Worm (Caenorhabditis elegans): ENCODE results near the gene hadb-1.

DNA sequence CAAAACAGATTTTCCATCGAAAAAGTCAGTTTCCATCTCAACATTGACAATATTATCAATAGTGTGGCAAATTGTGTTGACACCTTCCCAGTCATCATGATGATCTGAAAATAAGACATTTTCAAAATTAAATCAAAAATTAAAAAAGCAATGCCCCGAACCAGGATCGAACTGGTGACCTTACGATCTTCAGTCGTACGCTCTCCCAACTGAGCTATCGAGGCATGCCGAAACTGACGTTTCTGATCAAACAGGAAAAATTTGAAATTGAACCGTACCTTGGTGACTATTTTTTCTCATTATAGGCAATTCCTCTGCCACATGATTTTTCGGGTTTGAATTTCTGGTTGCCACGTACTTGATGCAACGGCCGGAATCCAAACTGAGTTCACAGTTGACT lies 34.8 kb downstream of the hadb-1 start:
- no peak for TF ChIP-seq pag-3 (tag; optimal IDR thresholded peaks at IDR 0.05; ENCODE audit: borderline replicate concordance)
- TF ChIP-seq fkh-10 (GFP tag; optimal IDR thresholded peaks at IDR 0.05): no peak
- no peak for TF ChIP-seq nhr-11 (tag; optimal IDR thresholded peaks at IDR 0.05)
- no peak for TF ChIP-seq pha-4 (tag; optimal IDR thresholded peaks at IDR 0.05)
- no peak for TF ChIP-seq ceh-19 (GFP tag; optimal IDR thresholded peaks at IDR 0.05)
- no peak for TF ChIP-seq dmd-4 (tag; optimal IDR thresholded peaks at IDR 0.05; ENCODE audit: borderline replicate concordance)
- TF ChIP-seq ets-4 (tag; optimal IDR thresholded peaks at IDR 0.05): no peak
- no peak for TF ChIP-seq unc-86 (tag; optimal IDR thresholded peaks at IDR 0.05)
- no peak for TF ChIP-seq pqm-1 (tag; optimal IDR thresholded peaks at IDR 0.05)
- TF ChIP-seq ref-2 (tag; optimal IDR thresholded peaks at IDR 0.05): no peak
